Fruit fly (Drosophila melanogaster) whole organism, adult: ENCODE results near the gene CG10038.
A peak's percentile ranks its signal among the peaks of the same experiment; 100 is the strongest.

Experiments used
- CG11617 ChIP-seq: fragments of 200-800 bp; sonication (Bioruptor generic); optimal IDR thresholded peaks from 2 replicates; lab custom pipeline; 2017; ENCODE audit warnings: mild to moderate bottlenecking, missing biosample characterization, missing genetic modification reagents, missing genetic modification characterization
- CG12768 ChIP-seq: fragments of 200-800 bp; sonication (Bioruptor generic); optimal IDR thresholded peaks from 2 replicates; lab custom pipeline; 2017; ENCODE audit warnings: missing biosample characterization, missing genetic modification characterization, mild to moderate bottlenecking, moderate library complexity, missing genetic modification reagents
- CG1620 ChIP-seq: fragments of 200-800 bp; sonication (Bioruptor generic); optimal IDR thresholded peaks from 2 replicates; lab custom pipeline; 2016; ENCODE audit warnings: missing biosample characterization, missing genetic modification characterization
- CG5204 ChIP-seq: fragments of 200-800 bp; sonication (Bioruptor generic); optimal IDR thresholded peaks from 2 replicates; lab custom pipeline; 2016; ENCODE audit warnings: missing biosample characterization, missing genetic modification characterization
- CG7101 ChIP-seq: fragments of 200-800 bp; sonication (Bioruptor generic); optimal IDR thresholded peaks from 2 replicates; lab custom pipeline; 2018; ENCODE audit warnings: missing biosample characterization, mild to moderate bottlenecking, missing genetic modification characterization, moderate library complexity
- Clk ChIP-seq: fragments of 200-800 bp; sonication (Bioruptor generic); optimal IDR thresholded peaks from 2 replicates; lab custom pipeline; 2017; ENCODE audit warnings: missing biosample characterization, missing genetic modification characterization
- Crg-1 ChIP-seq: fragments of 200-800 bp; sonication (Bioruptor generic); optimal IDR thresholded peaks from 2 replicates; lab custom pipeline; 2016; ENCODE audit warnings: missing biosample characterization, missing genetic modification characterization
- Hr96 ChIP-seq: fragments of 200-800 bp; sonication (Bioruptor generic); optimal IDR thresholded peaks from 2 replicates; lab custom pipeline; 2016; ENCODE audit warnings: missing biosample characterization, missing genetic modification characterization
- Mnt ChIP-seq: fragments of 200-800 bp; sonication (Bioruptor generic); optimal IDR thresholded peaks from 2 replicates; lab custom pipeline; 2016; ENCODE audit warnings: missing biosample characterization, mild to moderate bottlenecking, missing genetic modification characterization
- cnc ChIP-seq, 2 experiments: fragments of >200 bp; optimal IDR thresholded peaks; 2 replicates each; lab custom pipeline; 2017
- kay ChIP-seq: fragments of 200-800 bp; sonication (Bioruptor generic); peaks from one replicate; lab custom pipeline; 2016; ENCODE audit warnings: missing biosample characterization, missing genetic modification characterization, borderline replicate concordance
- pad ChIP-seq: fragments of 200-800 bp; sonication (Bioruptor generic); optimal IDR thresholded peaks from 3 replicates; lab custom pipeline; 2017; ENCODE audit warnings: missing biosample characterization, missing genetic modification characterization, mild to moderate bottlenecking, moderate library complexity, missing genetic modification reagents
- tj ChIP-seq: fragments of 200-800 bp; sonication (Bioruptor generic); optimal IDR thresholded peaks from 3 replicates; lab custom pipeline; 2017; ENCODE audit warnings: missing biosample characterization, mild to moderate bottlenecking, missing genetic modification characterization, moderate library complexity

- no peak for TF ChIP-seq CG1620
- TF ChIP-seq Clk (GFP tag; lab: Kevin White, UChicago), result no peak
- no peak for TF ChIP-seq tj (GFP tag; lab: Kevin White, UChicago)
- peak; percentile 50 for TF ChIP-seq kay (GFP tag; lab: Kevin White, UChicago)
- no peak for TF ChIP-seq Crg-1
- TF ChIP-seq CG11617 (GFP tag; lab: Kevin White, UChicago), result no peak
- no peak for TF ChIP-seq CG7101 (tag; lab: Kevin White, UChicago)
- no peak for TF ChIP-seq CG5204
- no peak for TF ChIP-seq pad (GFP tag; lab: Kevin White, UChicago)
- no peak for TF ChIP-seq Hr96 (GFP tag; lab: Kevin White, UChicago)
- TF ChIP-seq Mnt, result no peak
- TF ChIP-seq CG12768, result no peak
- no peak for TF ChIP-seq cnc (optimal IDR thresholded peaks at IDR 0.05; lab: Kevin White, UChicago)
These were observed 22.4 kb upstream of the CG10038 start, which contains the start of gene GstD3 for dm6 chr3R:12372800-12373199.
